Fruit fly (Drosophila melanogaster) whole organism, embryonic: ENCODE data around the gene Gs1l.

ENCODE experiments used
- Abd-B ChIP-seq: fragments of 200-800 bp; sonication (Bioruptor generic); optimal IDR thresholded peaks from 2 replicates; lab custom pipeline; 2018; ENCODE audit warnings: missing biosample characterization, mild to moderate bottlenecking, missing genetic modification characterization, moderate library complexity
- B-H1 ChIP-seq: fragments of 200-800 bp; sonication (Bioruptor generic); IDR thresholded peaks from 3 replicates; pipeline ENCODE4 v1.3.6; 2022; ENCODE audit warnings: missing biosample characterization, missing genetic modification characterization
- Blimp-1 ChIP-seq: fragments of 200-800 bp; sonication (Bioruptor generic); optimal IDR thresholded peaks from 3 replicates; lab custom pipeline; 2018; ENCODE audit warnings: missing biosample characterization, missing genetic modification characterization, mild to moderate bottlenecking, moderate library complexity, missing genetic modification reagents
- CG10543 ChIP-seq: fragments of 200-800 bp; sonication (Bioruptor generic); optimal IDR thresholded peaks from 3 replicates; lab custom pipeline; 2017; ENCODE audit warnings: missing biosample characterization, mild to moderate bottlenecking, missing genetic modification characterization, moderate library complexity
- CG12155 ChIP-seq: fragments of 200-800 bp; sonication (Bioruptor generic); optimal IDR thresholded peaks from 3 replicates; lab custom pipeline; 2016; ENCODE audit warnings: missing biosample characterization, missing genetic modification characterization
- CG12299 ChIP-seq: fragments of 200-800 bp; sonication (Bioruptor generic); optimal IDR thresholded peaks from 2 replicates; lab custom pipeline; 2018; ENCODE audit warnings: missing biosample characterization, mild to moderate bottlenecking, missing genetic modification characterization
- CG13894 ChIP-seq: fragments of 200-800 bp; sonication (Bioruptor generic); optimal IDR thresholded peaks from 3 replicates; lab custom pipeline; 2018; ENCODE audit warnings: missing biosample characterization, mild to moderate bottlenecking, missing genetic modification characterization, moderate library complexity
- CG14860 ChIP-seq: fragments of 200-800 bp; sonication (Bioruptor generic); IDR thresholded peaks from 3 replicates; pipeline ENCODE4 v1.3.6; 2022; ENCODE audit warnings: missing biosample characterization, missing genetic modification characterization; ENCODE audit not compliant: partially characterized antibody
- CG15601 ChIP-seq: fragments of 200-800 bp; sonication (Bioruptor generic); optimal IDR thresholded peaks from 3 replicates; lab custom pipeline; 2019; ENCODE audit warnings: missing biosample characterization, mild to moderate bottlenecking, missing genetic modification characterization, moderate library complexity
- CG16815 ChIP-seq: fragments of 200-800 bp; sonication (Bioruptor generic); optimal IDR thresholded peaks from 3 replicates; lab custom pipeline; 2017; ENCODE audit warnings: missing biosample characterization, mild to moderate bottlenecking, missing genetic modification characterization
- CG18599 ChIP-seq: fragments of 200-800 bp; sonication (Bioruptor generic); optimal IDR thresholded peaks from 3 replicates; lab custom pipeline; 2017; ENCODE audit warnings: missing biosample characterization, missing genetic modification characterization, mild to moderate bottlenecking, moderate library complexity, missing genetic modification reagents
- CG2712 ChIP-seq: fragments of 200-800 bp; optimal IDR thresholded peaks from 3 replicates; lab custom pipeline; 2019; ENCODE audit warnings: missing biosample characterization, mild to moderate bottlenecking, missing genetic modification characterization, moderate library complexity
- CG2889 ChIP-seq: fragments of 200-800 bp; sonication (Bioruptor generic); IDR thresholded peaks from 3 replicates; pipeline ENCODE4 v1.3.6; 2022; ENCODE audit warnings: missing biosample characterization, missing genetic modification characterization
- CG31441 ChIP-seq: fragments of 200-800 bp; sonication (Bioruptor generic); IDR thresholded peaks from 2 replicates; pipeline ENCODE4 v1.3.6; 2022; ENCODE audit warnings: missing biosample characterization, missing genetic modification characterization
- CG32767 ChIP-seq: fragments of 200-800 bp; sonication (Bioruptor generic); IDR thresholded peaks from 2 replicates; pipeline ENCODE4 v1.3.6; 2022; ENCODE audit warnings: missing biosample characterization, missing genetic modification characterization
- CG33557 ChIP-seq: fragments of 200-800 bp; sonication (Bioruptor generic); optimal IDR thresholded peaks from 2 replicates; lab custom pipeline; 2019; ENCODE audit warnings: missing biosample characterization, mild to moderate bottlenecking, missing genetic modification characterization, moderate library complexity
- CG4328 ChIP-seq: fragments of 200-800 bp; sonication (Bioruptor generic); optimal IDR thresholded peaks from 3 replicates; lab custom pipeline; 2017; ENCODE audit warnings: missing biosample characterization, missing genetic modification reagents, missing genetic modification characterization
- CG4707 ChIP-seq: fragments of 200-800 bp; sonication (Bioruptor generic); optimal IDR thresholded peaks from 2 replicates; lab custom pipeline; 2018; ENCODE audit warnings: missing biosample characterization, mild to moderate bottlenecking, missing genetic modification characterization, moderate library complexity
- CG7963 ChIP-seq: fragments of 200-800 bp; sonication (Bioruptor generic); IDR thresholded peaks from 3 replicates; pipeline ENCODE4 v1.3.6; 2022; ENCODE audit warnings: missing biosample characterization, missing genetic modification characterization; ENCODE audit not compliant: partially characterized antibody
- CG8944 ChIP-seq: fragments of 200-800 bp; sonication (Bioruptor generic); optimal IDR thresholded peaks from 3 replicates; lab custom pipeline; 2016; ENCODE audit warnings: missing biosample characterization, missing genetic modification characterization
- CG9876 ChIP-seq: fragments of 200-800 bp; sonication (Bioruptor generic); optimal IDR thresholded peaks from 2 replicates; lab custom pipeline; 2016; ENCODE audit warnings: missing biosample characterization, missing genetic modification characterization
- CTCF ChIP-seq: fragments of 200-800 bp; sonication (Bioruptor generic); optimal IDR thresholded peaks from 2 replicates; lab custom pipeline; 2017; ENCODE audit warnings: missing biosample characterization, mild to moderate bottlenecking, missing genetic modification characterization, moderate library complexity
- CoRest ChIP-seq: fragments of 200-800 bp; sonication (Bioruptor generic); optimal IDR thresholded peaks from 3 replicates; lab custom pipeline; 2018; ENCODE audit warnings: missing biosample characterization, mild to moderate bottlenecking, missing genetic modification characterization, moderate library complexity
- D19B ChIP-seq: fragments of 200-800 bp; sonication (Bioruptor generic); optimal IDR thresholded peaks from 2 replicates; lab custom pipeline; 2017; ENCODE audit warnings: missing biosample characterization, mild to moderate bottlenecking, missing genetic modification characterization
- HHEX ChIP-seq: fragments of 200-800 bp; sonication (Bioruptor generic); optimal IDR thresholded peaks from 3 replicates; lab custom pipeline; 2017; ENCODE audit warnings: missing biosample characterization, mild to moderate bottlenecking, missing genetic modification characterization, missing genetic modification reagents
- HLH3B ChIP-seq: fragments of 200-800 bp; sonication (Bioruptor generic); IDR thresholded peaks from 2 replicates; pipeline ENCODE4 v1.3.6; 2022; ENCODE audit warnings: missing biosample characterization, missing genetic modification characterization
- Hand ChIP-seq: fragments of 200-800 bp; sonication (Bioruptor generic); optimal IDR thresholded peaks from 2 replicates; lab custom pipeline; 2017; ENCODE audit warnings: mild to moderate bottlenecking, missing biosample characterization, missing genetic modification reagents, missing genetic modification characterization
- Lhr ChIP-seq: fragments of 200-800 bp; sonication (Bioruptor generic); optimal IDR thresholded peaks from 3 replicates; lab custom pipeline; 2017; ENCODE audit warnings: mild to moderate bottlenecking, missing biosample characterization, missing genetic modification reagents, missing genetic modification characterization
- Mrtf ChIP-seq: fragments of 200-800 bp; sonication (Bioruptor generic); IDR thresholded peaks from 3 replicates; pipeline ENCODE4 v1.3.6; 2022; ENCODE audit warnings: missing biosample characterization, missing genetic modification characterization
- Neu2 ChIP-seq: fragments of 200-800 bp; sonication (Bioruptor generic); optimal IDR thresholded peaks from 3 replicates; lab custom pipeline; 2016; ENCODE audit warnings: missing biosample characterization, missing genetic modification characterization, borderline replicate concordance
- Nf-YA ChIP-seq: fragments of 200-800 bp; sonication (Bioruptor generic); IDR thresholded peaks from 2 replicates; pipeline ENCODE4 v1.3.6; 2022; ENCODE audit warnings: missing biosample characterization, missing genetic modification characterization
- Six4 ChIP-seq: fragments of 200-800 bp; sonication (Bioruptor generic); optimal IDR thresholded peaks from 2 replicates; lab custom pipeline; 2016; ENCODE audit warnings: missing biosample characterization, missing genetic modification characterization
- Xrp1 ChIP-seq: fragments of 200-800 bp; sonication (Bioruptor generic); IDR thresholded peaks from 2 replicates; pipeline ENCODE4 v1.3.6; 2022; ENCODE audit warnings: missing biosample characterization, missing genetic modification characterization
- bigmax ChIP-seq: fragments of 200-800 bp; sonication (Bioruptor generic); optimal IDR thresholded peaks from 2 replicates; lab custom pipeline; 2018; ENCODE audit warnings: missing biosample characterization, mild to moderate bottlenecking, missing genetic modification characterization
- chinmo ChIP-seq: fragments of 200-800 bp; sonication (Bioruptor generic); IDR thresholded peaks from 4 replicates; pipeline ENCODE4 v1.3.6; 2022; ENCODE audit warnings: missing biosample characterization, missing genetic modification characterization; ENCODE audit not compliant: partially characterized antibody
- corto ChIP-seq: fragments of 200-800 bp; sonication (Bioruptor generic); optimal IDR thresholded peaks from 2 replicates; lab custom pipeline; 2016; ENCODE audit warnings: missing biosample characterization, mild to moderate bottlenecking, missing genetic modification characterization, moderate library complexity
- dimm ChIP-seq: fragments of 200-800 bp; sonication (Bioruptor generic); IDR thresholded peaks from 2 replicates; pipeline ENCODE4 v1.3.6; 2022; ENCODE audit warnings: missing biosample characterization, missing genetic modification characterization
- dysf ChIP-seq: fragments of 200-800 bp; sonication (Bioruptor generic); IDR thresholded peaks from 3 replicates; pipeline ENCODE4 v1.3.6; 2022; ENCODE audit warnings: missing biosample characterization, missing genetic modification characterization
- gt ChIP-seq: fragments of 200-800 bp; sonication (Bioruptor generic); IDR thresholded peaks from 2 replicates; pipeline ENCODE4 v1.3.6; 2022; ENCODE audit warnings: missing biosample characterization, missing genetic modification characterization
- ham ChIP-seq: fragments of 200-800 bp; sonication (Bioruptor generic); IDR thresholded peaks from 2 replicates; pipeline ENCODE4 v1.3.6; 2022; ENCODE audit warnings: missing biosample characterization, missing genetic modification characterization
- ken ChIP-seq: fragments of 200-800 bp; sonication (Bioruptor generic); IDR thresholded peaks from 3 replicates; pipeline ENCODE4 v1.3.6; 2022; ENCODE audit warnings: missing biosample characterization, missing genetic modification characterization
- knrl ChIP-seq: fragments of 200-800 bp; sonication (Bioruptor generic); IDR thresholded peaks from 3 replicates; pipeline ENCODE4 v1.3.6; 2022; ENCODE audit warnings: missing biosample characterization, missing genetic modification characterization; ENCODE audit not compliant: partially characterized antibody
- pb ChIP-seq: fragments of 200-800 bp; sonication (Bioruptor generic); optimal IDR thresholded peaks from 3 replicates; lab custom pipeline; 2016; ENCODE audit warnings: missing biosample characterization, missing genetic modification characterization
- peb ChIP-seq: fragments of 200-800 bp; sonication (Bioruptor generic); IDR thresholded peaks from 2 replicates; pipeline ENCODE4 v1.3.6; 2022; ENCODE audit warnings: missing biosample characterization, missing genetic modification characterization
- pita ChIP-seq: fragments of 200-800 bp; sonication (Bioruptor generic); optimal IDR thresholded peaks from 2 replicates; lab custom pipeline; 2017; ENCODE audit warnings: missing biosample characterization, mild to moderate bottlenecking, missing genetic modification characterization
- sim ChIP-seq: fragments of 200-800 bp; sonication (Bioruptor generic); IDR thresholded peaks from 2 replicates; pipeline ENCODE4 v1.3.6; 2022; ENCODE audit warnings: missing biosample characterization, missing genetic modification characterization
- tna ChIP-seq: fragments of 200-800 bp; sonication (Bioruptor generic); IDR thresholded peaks from 2 replicates; pipeline ENCODE4 v1.3.6; 2022; ENCODE audit warnings: missing biosample characterization, missing genetic modification characterization; ENCODE audit not compliant: partially characterized antibody
- tx ChIP-seq: fragments of 200-800 bp; sonication (Bioruptor generic); optimal IDR thresholded peaks from 2 replicates; lab custom pipeline; 2016; ENCODE audit warnings: missing biosample characterization, missing genetic modification characterization
- unc-4 ChIP-seq: fragments of 200-800 bp; sonication (Bioruptor generic); IDR thresholded peaks from 2 replicates; pipeline ENCODE4 v1.3.6; 2022; ENCODE audit warnings: missing biosample characterization, missing genetic modification characterization; ENCODE audit not compliant: partially characterized antibody
- unpg ChIP-seq: fragments of 200-800 bp; sonication (Bioruptor generic); optimal IDR thresholded peaks from 3 replicates; lab custom pipeline; 2018; ENCODE audit warnings: missing biosample characterization, mild to moderate bottlenecking, missing genetic modification characterization, moderate library complexity
- yki ChIP-seq: fragments of >200 bp; optimal IDR thresholded peaks from 3 replicates; lab custom pipeline; 2018
- zf30C ChIP-seq: fragments of 200-800 bp; sonication (Bioruptor generic); optimal IDR thresholded peaks from 3 replicates; lab custom pipeline; 2018; ENCODE audit warnings: missing biosample characterization, mild to moderate bottlenecking, missing genetic modification characterization

Gs1l gene

dm6 chr2L:4463323-4463722 lies 6.7 kb upstream of the Gs1l start, which contains the start of the genes CG15443 and Paris (continued):
- TF ChIP-seq Hand (no peak), tx (GFP tag; lab: Kevin White, UChicago) (no peak), CG4328 (GFP tag; lab: Kevin White, UChicago) (peak; percentile 10), CG4707 (GFP tag; lab: Kevin White, UChicago) (no peak), CG13894 (tag; lab: Kevin White, UChicago) (peak; percentile 63), CG8944 (GFP tag; lab: Kevin White, UChicago) (no peak), corto (no peak), CG2712 (tag; lab: Kevin White, UChicago) (peak; percentile 29), CG32767 (GFP tag; lab: Robert Waterston, UW) (no peak), ham (GFP tag; lab: Robert Waterston, UW) (no peak), dimm (GFP tag; lab: Robert Waterston, UW) (no peak), CG12155 (GFP tag; lab: Kevin White, UChicago) (no peak), B-H1 (GFP tag; lab: Robert Waterston, UW) (no peak; the same call in 2 of the 3 replicates), Six4 (GFP tag; lab: Kevin White, UChicago) (no peak), CG33557 (GFP tag; lab: Kevin White, UChicago) (peak; percentile 35), gt (GFP tag; lab: Robert Waterston, UW) (no peak), CG14860 (GFP tag; lab: Robert Waterston, UW) (peak; percentile 95), pb (GFP tag; lab: Kevin White, UChicago) (no peak), D19B (GFP tag; lab: Kevin White, UChicago) (no peak), CG7963 (peak; percentile 90), Xrp1 (no peak), knrl (GFP tag; lab: Robert Waterston, UW) (peak; percentile 68; the same call in 2 of the 3 replicates), Blimp-1 (GFP tag; lab: Kevin White, UChicago) (no peak), pita (no peak), tna (peak; percentile 100), Abd-B (GFP tag; lab: Kevin White, UChicago) (no peak), CG31441 (GFP tag; lab: Robert Waterston, UW) (no peak), CG18599 (GFP tag; lab: Kevin White, UChicago) (no peak), ken (GFP tag; lab: Robert Waterston, UW) (no peak), bigmax (no peak), CTCF (GFP tag; lab: Kevin White, UChicago) (no peak), peb (GFP tag; lab: Robert Waterston, UW) (no peak), CG12299 (tag; lab: Kevin White, UChicago) (no peak), yki (lab: Kevin White, UChicago) (no peak), CG10543 (GFP tag; lab: Kevin White, UChicago) (no peak), CG15601 (tag; lab: Kevin White, UChicago) (peak; percentile 3), sim (GFP tag; lab: Robert Waterston, UW) (no peak), HHEX (peak; percentile 20), CG9876 (no peak), HLH3B (GFP tag; lab: Robert Waterston, UW) (no peak), zf30C (GFP tag; lab: Kevin White, UChicago) (no peak), unc-4 (peak; percentile 69), dysf (GFP tag; lab: Robert Waterston, UW) (no peak), CG16815 (GFP tag; lab: Kevin White, UChicago) (no peak), Nf-YA (GFP tag; lab: Robert Waterston, UW) (no peak), chinmo (GFP tag; lab: Robert Waterston, UW) (peak; percentile 90), Neu2 (GFP tag; lab: Kevin White, UChicago) (no peak), Mrtf (GFP tag; lab: Robert Waterston, UW) (no peak), Lhr (GFP tag; lab: Kevin White, UChicago) (no peak), unpg (GFP tag; lab: Kevin White, UChicago) (no peak), CoRest (tag; lab: Kevin White, UChicago) (peak; percentile 39), CG2889 (GFP tag; lab: Robert Waterston, UW) (no peak)
